Worm (Caenorhabditis elegans): ENCODE results near the gene C06E2.1.

C06E2.1 gene

DNA sequence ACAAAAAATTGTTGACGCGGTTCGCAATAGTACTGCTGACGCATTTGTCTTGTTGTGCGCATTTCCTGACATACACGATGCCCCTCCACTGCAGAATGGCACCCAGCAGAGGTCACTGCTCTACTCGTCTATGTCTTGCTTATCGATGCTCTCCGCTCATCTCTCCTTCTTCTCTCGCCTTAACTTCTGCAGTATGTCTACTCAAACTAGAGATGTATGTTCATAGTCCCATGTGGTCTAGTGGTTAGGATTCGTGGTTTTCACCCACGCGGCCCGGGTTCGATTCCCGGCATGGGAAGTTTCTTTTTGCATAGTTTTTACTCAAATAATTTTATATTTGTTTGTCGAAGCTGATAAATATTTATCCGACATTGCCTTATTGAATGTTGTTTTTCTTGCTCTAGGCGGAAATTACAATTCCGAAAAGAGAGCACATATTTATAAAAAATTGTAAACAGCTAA, 38.7 kb downstream of the C06E2.1 start, which contains the start of gene C28G1.2:
Gene C28G1.2, plus strand, starts transcription at position 130 of the 462 bp plus-strand sequence.
- TF ChIP-seq madf-9 (GFP tag; conservative IDR thresholded peaks at IDR 0.05): peak; percentile 94
- peak; percentile 38 to 78 for TF ChIP-seq hif-1 (tag; optimal IDR thresholded peaks at IDR 0.05)
- TF ChIP-seq fkh-10 (GFP tag; optimal IDR thresholded peaks at IDR 0.05): peak; percentile 89
- TF ChIP-seq dpl-1 (GFP tag; optimal IDR thresholded peaks at IDR 0.05): peak; percentile 77
- TF ChIP-seq mxl-3 (GFP tag; optimal IDR thresholded peaks at IDR 0.05): peak; percentile 87
- TF ChIP-seq nhr-102 (tag; optimal IDR thresholded peaks at IDR 0.05): peak; percentile 88
- no peak for TF ChIP-seq ceh-32 (tag; optimal IDR thresholded peaks at IDR 0.05; ENCODE audit: poor library complexity)
- TF ChIP-seq lin-15B (tag; optimal IDR thresholded peaks at IDR 0.05): no peak
- TF ChIP-seq zfp-2 (tag; optimal IDR thresholded peaks at IDR 0.05): peak; percentile 82
- peak; percentile 18 for TF ChIP-seq snpc-4 (tag; optimal IDR thresholded peaks at IDR 0.05)
- peak; percentile 72 for TF ChIP-seq nhr-28 (tag; optimal IDR thresholded peaks at IDR 0.05)
- TF ChIP-seq zfp-3 (GFP tag; conservative IDR thresholded peaks at IDR 0.05): peak; percentile 88
- TF ChIP-seq attf-4 (tag; optimal IDR thresholded peaks at IDR 0.05): peak; percentile 46
- TF ChIP-seq skn-1 (tag; optimal IDR thresholded peaks at IDR 0.05): no peak
- TF ChIP-seq lin-29 (GFP tag; IDR thresholded peaks at IDR 0.05): peak; percentile 86
- TF ChIP-seq pqm-1 (tag; optimal IDR thresholded peaks at IDR 0.05): no peak
- peak; percentile 95 for TF ChIP-seq nhr-41 (GFP tag; IDR thresholded peaks at IDR 0.05)
- TF ChIP-seq egl-43 (GFP tag; IDR thresholded peaks at IDR 0.05): peak; percentile 99
- TF ChIP-seq R02D3.7 (tag; optimal IDR thresholded peaks at IDR 0.05): peak; percentile 48
- TF ChIP-seq egl-27 (tag; optimal IDR thresholded peaks at IDR 0.05): peak; percentile 10
- no peak for TF ChIP-seq ama-1 (optimal IDR thresholded peaks at IDR 0.05)
- TF ChIP-seq hmg-1.1 (GFP tag; IDR thresholded peaks at IDR 0.05): peak; percentile 99
- TF ChIP-seq ceh-44 (GFP tag; IDR thresholded peaks at IDR 0.05): peak; percentile 94
- peak; percentile 97 for TF ChIP-seq pha-4 (GFP tag; IDR thresholded peaks at IDR 0.05)
- TF ChIP-seq pha-4 (tag; optimal IDR thresholded peaks at IDR 0.05): peak; percentile 37
- no peak for TF ChIP-seq unc-39 (tag; optimal IDR thresholded peaks at IDR 0.05)
- TF ChIP-seq ztf-11 (tag; optimal IDR thresholded peaks at IDR 0.05): no peak
- peak; percentile 64 for TF ChIP-seq set-16 (GFP tag; IDR thresholded peaks at IDR 0.05)
- TF ChIP-seq nhr-111 (GFP tag; optimal IDR thresholded peaks at IDR 0.05): peak; percentile 90
- TF ChIP-seq F10B5.3 (tag; optimal IDR thresholded peaks at IDR 0.05): peak; percentile 86
- TF ChIP-seq lim-7 (GFP tag; IDR thresholded peaks at IDR 0.05): peak; percentile 99
- TF ChIP-seq ceh-28 (tag; optimal IDR thresholded peaks at IDR 0.05): peak; percentile 25
- TF ChIP-seq dve-1 (tag; optimal IDR thresholded peaks at IDR 0.05; ENCODE audit: insufficient read depth): peak; percentile 95
- TF ChIP-seq zip-2 (tag; optimal IDR thresholded peaks at IDR 0.05): peak; percentile 68
- peak; percentile 48 for TF ChIP-seq zag-1 (tag; optimal IDR thresholded peaks at IDR 0.05)
- TF ChIP-seq T26A8.4 (GFP tag; IDR thresholded peaks at IDR 0.05): peak; percentile 95
- TF ChIP-seq nhr-76 (tag; optimal IDR thresholded peaks at IDR 0.05): no peak
- peak; percentile 57 for TF ChIP-seq jun-1 (tag; optimal IDR thresholded peaks at IDR 0.05)
- TF ChIP-seq nhr-11 (tag; optimal IDR thresholded peaks at IDR 0.05): peak; percentile 79
- peak; percentile 92 for TF ChIP-seq duxl-1 (tag; optimal IDR thresholded peaks at IDR 0.05; ENCODE audit: poor library complexity)
- TF ChIP-seq dmd-8 (GFP tag; IDR thresholded peaks at IDR 0.05): peak; percentile 98
- peak; percentile 89 for TF ChIP-seq Y105C5A.15 (GFP tag; IDR thresholded peaks at IDR 0.05)
- peak; percentile 82 for TF ChIP-seq hlh-30 (tag; optimal IDR thresholded peaks at IDR 0.05; ENCODE audit: insufficient read depth)
- TF ChIP-seq tra-1 (GFP tag; IDR thresholded peaks at IDR 0.05): peak; percentile 95
- TF ChIP-seq nhr-42 (GFP tag; IDR thresholded peaks at IDR 0.05): peak; percentile 88
- TF ChIP-seq cey-2 (tag; optimal IDR thresholded peaks at IDR 0.05; ENCODE audit: borderline replicate concordance, insufficient read depth): no peak
- TF ChIP-seq dmd-9 (GFP tag; IDR thresholded peaks at IDR 0.05): peak; percentile 93
- TF ChIP-seq ceh-62 (tag; optimal IDR thresholded peaks at IDR 0.05): no peak
- peak; percentile 67 for TF ChIP-seq unc-130 (GFP tag; optimal IDR thresholded peaks at IDR 0.05)
- TF ChIP-seq nhr-25 (tag; optimal IDR thresholded peaks at IDR 0.05; ENCODE audit: borderline replicate concordance, insufficient read depth): peak; percentile 79
- peak; percentile 97 for TF ChIP-seq ceh-20 (GFP tag; IDR thresholded peaks at IDR 0.05)

Data from whole organism, L4 larva.